Worm (Caenorhabditis elegans) whole organism, mixed stage, embryonic: ENCODE results near the gene T26H5.11.

Source experiments
- blmp-1 ChIP-seq: fragments of 150-350 bp; optimal IDR thresholded peaks from 2 replicates; lab custom pipeline; 2014; ENCODE audit warnings: missing biosample characterization, missing genetic modification characterization
- ceh-39 ChIP-seq: fragments of 150-350 bp; optimal IDR thresholded peaks from 2 replicates; lab custom pipeline; 2014; ENCODE audit warnings: missing biosample characterization, missing genetic modification characterization
- mab-5 ChIP-seq: fragments of 150-350 bp; optimal IDR thresholded peaks from 2 replicates; lab custom pipeline; 2014; ENCODE audit warnings: missing biosample characterization, missing genetic modification characterization
- mep-1 ChIP-seq: fragments of 150-350 bp; optimal IDR thresholded peaks from 2 replicates; lab custom pipeline; 2017; ENCODE audit warnings: missing biosample characterization, missing genetic modification reagents, missing genetic modification characterization, inconsistent platforms
- nhr-28 ChIP-seq: fragments of 150-350 bp; optimal IDR thresholded peaks from 2 replicates; lab custom pipeline; 2014; ENCODE audit warnings: missing biosample characterization, missing genetic modification characterization
- unc-120 ChIP-seq: sonication (generic microtip); optimal IDR thresholded peaks from 2 replicates; lab custom pipeline; 2017; ENCODE audit warnings: missing genetic modification characterization, missing compliant biosample characterization; ENCODE audit not compliant: poor library complexity, severe bottlenecking
- ztf-11 ChIP-seq: fragments of 150-350 bp; optimal IDR thresholded peaks from 2 replicates; lab custom pipeline; 2014; ENCODE audit warnings: missing biosample characterization, missing genetic modification characterization

ce11 chrV:15459088-15459487, 15.0 kb upstream of the T26H5.11 start, which contains the start of gene str-71:
- no peak for TF ChIP-seq mab-5 (tag; lab: Kevin White, UChicago)
- TF ChIP-seq nhr-28 (tag; lab: Kevin White, UChicago) = no peak
- TF ChIP-seq blmp-1 (tag; lab: Kevin White, UChicago) = no peak
- TF ChIP-seq mep-1 (tag; lab: Kevin White, UChicago) = no peak
- TF ChIP-seq ceh-39 = no peak
- no peak for TF ChIP-seq unc-120 (tag; lab: Kevin White, UChicago)
- TF ChIP-seq ztf-11 (tag; lab: Kevin White, UChicago) = no peak
